Worm (Caenorhabditis elegans): Measurements from ENCODE around the gene W03F9.4.
A peak's percentile ranks its signal among the peaks of the same experiment; 100 is the strongest.

Gene W03F9.4

DNA sequence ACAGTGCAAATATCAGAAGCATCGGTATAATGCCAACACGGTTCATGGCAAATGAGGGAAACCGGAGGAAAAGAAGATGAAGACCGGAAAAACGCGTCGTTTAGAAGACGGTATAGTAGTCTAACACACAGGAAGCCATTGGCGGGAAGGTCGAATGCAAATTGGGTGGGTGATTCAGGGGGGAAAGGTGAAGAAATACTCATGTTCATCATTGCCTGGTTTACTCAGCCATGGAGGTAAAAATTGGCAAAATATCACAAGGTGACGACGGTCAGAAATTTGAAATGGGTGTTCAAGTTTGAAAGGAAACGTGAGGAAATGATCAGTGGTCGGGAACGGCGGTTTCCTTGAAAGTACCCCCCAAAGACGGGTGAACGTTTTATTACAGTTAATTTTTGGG is 9.9 kb downstream of the W03F9.4 start, which contains the start of gene W03F9.11:
TSS of gene W03F9.11 (minus strand) at position 101 of the 400 bp plus-strand sequence.
- TF ChIP-seq zip-11 (GFP tag; IDR thresholded peaks at IDR 0.05) (no peak), zfp-3 (GFP tag; conservative IDR thresholded peaks at IDR 0.05) (no peak), fos-1 (tag; optimal IDR thresholded peaks at IDR 0.05) (no peak), lir-3 (tag; optimal IDR thresholded peaks at IDR 0.05) (no peak), unc-62 (GFP tag; optimal IDR thresholded peaks at IDR 0.05 in 1 of 2) (peak in 1 of 2 experiments; percentile 82), unc-62 (tag; optimal IDR thresholded peaks at IDR 0.05) (no peak), T26A8.4 (GFP tag; IDR thresholded peaks at IDR 0.05) (no peak), Y75B8A.6 (GFP tag; IDR thresholded peaks at IDR 0.05) (no peak), zag-1 (tag; optimal IDR thresholded peaks at IDR 0.05) (no peak)

- TF ChIP-seq zfp-3 (GFP tag; conservative IDR thresholded peaks at IDR 0.05) (no peak), nhr-28 (tag; optimal IDR thresholded peaks at IDR 0.05) (peak; percentile 2)
Measured at ce11 chrV:138592-138991, 12.6 kb downstream of the W03F9.4 start, which contains the start of gene W03F9.9. Gene W03F9.9 (plus strand): TSS chrV:138892.

ce11 chrV:137667-138066 is 13.5 kb downstream of the W03F9.4 start:
- peak; percentile 49; the same call in 1 of the 2 replicates for TF ChIP-seq set-16 (GFP tag; IDR thresholded peaks at IDR 0.05)
- no peak for TF ChIP-seq arid-1 (GFP tag; conservative IDR thresholded peaks at IDR 0.05)

DNA sequence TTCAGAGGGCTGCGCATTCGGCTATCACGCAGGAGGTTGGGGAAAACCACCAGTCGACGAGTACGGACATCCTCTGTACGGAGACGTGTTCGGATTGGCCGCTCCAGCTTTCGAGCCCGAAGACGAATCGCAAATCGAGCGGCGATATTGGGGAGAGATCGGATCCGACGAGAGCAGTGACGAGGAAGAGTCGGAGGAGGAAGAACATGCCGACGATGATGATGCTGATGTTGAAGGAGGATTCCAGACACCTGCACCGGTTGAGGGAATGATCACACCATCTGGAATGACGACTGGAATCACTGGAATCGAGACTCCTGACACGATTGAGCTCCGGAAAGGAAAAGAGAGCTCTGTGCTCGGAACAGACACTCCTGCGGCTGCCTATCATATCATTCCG is 21.0 kb downstream of the W03F9.4 start:
- TF ChIP-seq zag-1 (tag; optimal IDR thresholded peaks at IDR 0.05), result no peak
- no peak for TF ChIP-seq nhr-77 (tag; optimal IDR thresholded peaks at IDR 0.05)
- peak; percentile 65 for TF ChIP-seq set-16 (GFP tag; IDR thresholded peaks at IDR 0.05)
- TF ChIP-seq R02D3.7 (tag; optimal IDR thresholded peaks at IDR 0.05), result no peak
- TF ChIP-seq spr-1 (tag; optimal IDR thresholded peaks at IDR 0.05), result no peak
- no peak for TF ChIP-seq hif-1 (tag; optimal IDR thresholded peaks at IDR 0.05)
- no peak for TF ChIP-seq nhr-237 (tag; optimal IDR thresholded peaks at IDR 0.05)
- TF ChIP-seq daf-16 (GFP tag; optimal IDR thresholded peaks at IDR 0.05), result no peak
- TF ChIP-seq daf-16 (tag; optimal IDR thresholded peaks at IDR 0.05), result no peak
- no peak for TF ChIP-seq hlh-30 (tag; optimal IDR thresholded peaks at IDR 0.05; ENCODE audit: insufficient read depth)
- TF ChIP-seq T26A8.4 (GFP tag; IDR thresholded peaks at IDR 0.05), result no peak
- TF ChIP-seq duxl-1 (tag; optimal IDR thresholded peaks at IDR 0.05; ENCODE audit: poor library complexity), result no peak
- TF ChIP-seq lin-29 (GFP tag; IDR thresholded peaks at IDR 0.05), result no peak
- TF ChIP-seq nhr-48 (tag; optimal IDR thresholded peaks at IDR 0.05), result no peak
- TF ChIP-seq nhr-42 (GFP tag; IDR thresholded peaks at IDR 0.05), result 0 out of 2 replicates have a peak, but pooled peaks have one; percentile 26
- TF ChIP-seq T20F7.1 (GFP tag; optimal IDR thresholded peaks at IDR 0.05), result no peak
- TF ChIP-seq F26F4.8 (GFP tag; conservative IDR thresholded peaks at IDR 0.05), result no peak
- no peak for TF ChIP-seq saeg-2 (GFP tag; IDR thresholded peaks at IDR 0.05)
- no peak for TF ChIP-seq Y105C5A.15 (GFP tag; IDR thresholded peaks at IDR 0.05)

ce11 chrV:127882-128281 is 23.3 kb downstream of the W03F9.4 start, which contains the start of the genes W03F9.2 and sftb-2:
Gene W03F9.2 (minus strand): TSS chrV:128034.
Gene sftb-2 (plus strand): TSS chrV:128237.
- TF ChIP-seq D1046.2 (GFP tag; IDR thresholded peaks at IDR 0.05) (no peak), ZK337.2 (GFP tag; IDR thresholded peaks at IDR 0.05) (no peak), mes-2 (tag; optimal IDR thresholded peaks at IDR 0.05; ENCODE audit: poor library complexity, severe bottlenecking) (peak; percentile 54), spr-1 (tag; optimal IDR thresholded peaks at IDR 0.05) (no peak), nhr-6 (tag; optimal IDR thresholded peaks at IDR 0.05) (no peak), duxl-1 (tag; optimal IDR thresholded peaks at IDR 0.05; ENCODE audit: poor library complexity) (no peak), dmd-9 (GFP tag; IDR thresholded peaks at IDR 0.05) (no peak), Y48G9A.11 (GFP tag; IDR thresholded peaks at IDR 0.05) (no peak), hlh-30 (tag; optimal IDR thresholded peaks at IDR 0.05; ENCODE audit: insufficient read depth) (no peak), R02D3.7 (tag; optimal IDR thresholded peaks at IDR 0.05) (no peak), nhr-11 (tag; optimal IDR thresholded peaks at IDR 0.05) (no peak), lin-38 (GFP tag; IDR thresholded peaks at IDR 0.05) (peak; percentile 35; the same call in 1 of the 2 replicates), nhr-48 (tag; optimal IDR thresholded peaks at IDR 0.05) (no peak), hmg-1.1 (GFP tag; IDR thresholded peaks at IDR 0.05) (no peak), lim-7 (GFP tag; IDR thresholded peaks at IDR 0.05) (no peak), dmd-6 (GFP tag; IDR thresholded peaks at IDR 0.05) (no peak), ceh-62 (tag; optimal IDR thresholded peaks at IDR 0.05) (no peak), spr-3 (GFP tag; optimal IDR thresholded peaks at IDR 0.05) (no peak), snpc-1.2 (GFP tag; IDR thresholded peaks at IDR 0.05) (no peak), skn-1 (tag; optimal IDR thresholded peaks at IDR 0.05) (no peak), ceh-28 (tag; optimal IDR thresholded peaks at IDR 0.05) (no peak), lin-1 (GFP tag; IDR thresholded peaks at IDR 0.05) (no peak)
